Fruit fly (Drosophila melanogaster): Measurements from ENCODE around the gene CG8379.

Gene CG8379

dm6 chr3R:8820428-8820912 lies 3.7 kb upstream of the CG8379 start, which contains the start of gene aqz:
Gene aqz (minus strand): TSS chr3R:8820682.
- TF ChIP-seq CG17801 (GFP tag; optimal IDR thresholded peaks at IDR 0.05; ENCODE audit: partially characterized antibody), result peak; percentile 67

dm6 chr3R:8821623-8822022 lies 2.6 kb upstream of the CG8379 start, which contains the start of gene CG8369:
Gene CG8369 (plus strand): TSS chr3R:8822008.
- no peak for TF ChIP-seq CG17801 (GFP tag; optimal IDR thresholded peaks at IDR 0.05; ENCODE audit: partially characterized antibody)

- TF ChIP-seq CG17801 (GFP tag; optimal IDR thresholded peaks at IDR 0.05; ENCODE audit: partially characterized antibody), result no peak
Observed at dm6 chr3R:8822919-8823318, 1.3 kb upstream of the CG8379 start.

- TF ChIP-seq CG17801 (GFP tag; optimal IDR thresholded peaks at IDR 0.05; ENCODE audit: partially characterized antibody), result no peak
Observed at dm6 chr3R:8841038-8841437, 16.8 kb downstream of the CG8379 start.

dm6 chr3R:8841533-8841932 lies 17.3 kb downstream of the CG8379 start:
- no peak for TF ChIP-seq CG17801 (GFP tag; optimal IDR thresholded peaks at IDR 0.05; ENCODE audit: partially characterized antibody)

dm6 chr3R:8843942-8844637 lies 19.9 kb downstream of the CG8379 start:
- TF ChIP-seq CG17801 (GFP tag; optimal IDR thresholded peaks at IDR 0.05; ENCODE audit: partially characterized antibody), result no peak

dm6 chr3R:8844955-8845354 lies 20.7 kb downstream of the CG8379 start:
- no peak for TF ChIP-seq CG17801 (GFP tag; optimal IDR thresholded peaks at IDR 0.05; ENCODE audit: partially characterized antibody)

dm6 chr3R:8846154-8846648 lies 22.0 kb downstream of the CG8379 start:
- TF ChIP-seq CG17801 (GFP tag; optimal IDR thresholded peaks at IDR 0.05; ENCODE audit: partially characterized antibody), result peak; percentile 30

dm6 chr3R:8847096-8847639 lies 23.0 kb downstream of the CG8379 start:
- peak; percentile 43 for TF ChIP-seq CG17801 (GFP tag; optimal IDR thresholded peaks at IDR 0.05; ENCODE audit: partially characterized antibody)

dm6 chr3R:8848190-8848589 lies 24.0 kb downstream of the CG8379 start:
- no peak for TF ChIP-seq CG17801 (GFP tag; optimal IDR thresholded peaks at IDR 0.05; ENCODE audit: partially characterized antibody)

- no peak for TF ChIP-seq CG17801 (GFP tag; optimal IDR thresholded peaks at IDR 0.05; ENCODE audit: partially characterized antibody)
Observed at dm6 chr3R:8849373-8850228, 25.4 kb downstream of the CG8379 start.

- no peak for TF ChIP-seq CG17801 (GFP tag; optimal IDR thresholded peaks at IDR 0.05; ENCODE audit: partially characterized antibody)
Observed at dm6 chr3R:8850616-8851015, 26.4 kb downstream of the CG8379 start.

dm6 chr3R:8853197-8853596 lies 29.0 kb downstream of the CG8379 start:
- no peak for TF ChIP-seq CG17801 (GFP tag; optimal IDR thresholded peaks at IDR 0.05; ENCODE audit: partially characterized antibody)

- TF ChIP-seq CG17801 (GFP tag; optimal IDR thresholded peaks at IDR 0.05; ENCODE audit: partially characterized antibody), result no peak
Observed at dm6 chr3R:8853706-8854105, 29.5 kb downstream of the CG8379 start.

dm6 chr3R:8854619-8855206 lies 30.5 kb downstream of the CG8379 start:
- TF ChIP-seq CG17801 (GFP tag; optimal IDR thresholded peaks at IDR 0.05; ENCODE audit: partially characterized antibody), result no peak
